Fruit fly (Drosophila melanogaster): Measurements from ENCODE around the gene CG10096.

Gene CG10096

DNA sequence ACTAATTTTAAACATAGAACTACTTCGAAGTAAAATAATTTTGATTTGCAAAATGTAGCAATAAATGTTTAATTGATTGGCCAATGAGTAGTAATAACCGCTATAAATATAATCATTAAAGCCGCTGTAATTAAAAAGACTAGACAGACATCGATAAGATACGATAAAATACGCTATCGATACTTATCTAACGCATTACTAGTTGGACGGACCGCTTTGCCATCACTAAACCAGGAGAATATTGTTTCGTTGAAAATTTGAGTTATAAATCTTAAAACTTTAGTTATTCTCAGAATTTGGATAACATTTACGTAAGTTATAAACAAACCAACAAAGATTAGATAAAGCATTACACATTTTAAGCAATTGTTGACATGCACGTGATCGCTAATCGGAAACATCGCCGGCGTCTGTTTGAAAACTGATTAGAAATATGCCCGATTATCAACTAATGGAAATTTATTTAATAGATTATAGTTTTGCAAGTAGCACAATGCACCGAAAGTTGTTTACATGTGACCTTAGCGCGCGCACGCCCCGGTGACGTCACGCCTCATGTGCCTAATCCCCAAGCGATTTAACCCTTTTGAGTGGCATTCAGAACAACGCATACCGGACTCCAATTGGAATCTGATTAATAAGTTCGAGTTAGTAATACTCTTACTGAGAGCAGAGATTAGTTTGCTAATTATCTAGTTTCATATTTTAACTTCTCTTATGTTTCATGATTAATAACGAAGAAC lies 43.8 kb upstream of the CG10096 start, which contains the start of gene Desat1 (continued):
- TF ChIP-seq tgo (GFP tag; IDR thresholded peaks at IDR 0.05) (no peak), zen (tag; optimal IDR thresholded peaks at IDR 0.05) (peak; percentile 79), prd (optimal IDR thresholded peaks at IDR 0.05) (no peak), prd (GFP tag; IDR thresholded peaks at IDR 0.05) (no peak), wdn (GFP tag; IDR thresholded peaks at IDR 0.05) (no peak), CG7963 (GFP tag; IDR thresholded peaks at IDR 0.05; ENCODE audit: partially characterized antibody) (peak; percentile 88), gro (GFP tag; optimal IDR thresholded peaks at IDR 0.05) (peak; percentile 6), CG9797 (GFP tag; optimal IDR thresholded peaks at IDR 0.05) (no peak), crol (GFP tag; IDR thresholded peaks at IDR 0.05) (no peak), CG4424 (GFP tag; optimal IDR thresholded peaks at IDR 0.05) (no peak), kni (GFP tag; optimal IDR thresholded peaks at IDR 0.05) (no peak), CG34224 (GFP tag; IDR thresholded peaks at IDR 0.05; ENCODE audit: partially characterized antibody) (peak; percentile 94), CG2712 (tag; optimal IDR thresholded peaks at IDR 0.05) (peak; percentile 38), CG9817 (tag; optimal IDR thresholded peaks at IDR 0.05) (no peak), dpn (GFP tag; optimal IDR thresholded peaks at IDR 0.05) (no peak), zen2 (GFP tag; IDR thresholded peaks at IDR 0.05; ENCODE audit: partially characterized antibody) (peak; percentile 88), Taf1 (GFP tag; IDR thresholded peaks at IDR 0.05) (no peak), CTCF (GFP tag; optimal IDR thresholded peaks at IDR 0.05) (peak; percentile 14), CG9215 (GFP tag; IDR thresholded peaks at IDR 0.05) (no peak)

- TF ChIP-seq hb (GFP tag; IDR thresholded peaks at IDR 0.05; ENCODE audit: partially characterized antibody), result no peak
- no peak for TF ChIP-seq prd (optimal IDR thresholded peaks at IDR 0.05)
- TF ChIP-seq prd (GFP tag; IDR thresholded peaks at IDR 0.05), result no peak
- no peak for TF ChIP-seq CG9932 (GFP tag; IDR thresholded peaks at IDR 0.05)
- no peak for TF ChIP-seq Fer1 (GFP tag; optimal IDR thresholded peaks at IDR 0.05)
- no peak for TF ChIP-seq chif (GFP tag; optimal IDR thresholded peaks at IDR 0.05)
- no peak for TF ChIP-seq Atf3 (GFP tag; optimal IDR thresholded peaks at IDR 0.05)
- TF ChIP-seq Sox100B (GFP tag; optimal IDR thresholded peaks at IDR 0.05), result no peak
- TF ChIP-seq CoRest (tag; optimal IDR thresholded peaks at IDR 0.05), result no peak
- no peak for TF ChIP-seq CG10979 (tag; optimal IDR thresholded peaks at IDR 0.05)
- TF ChIP-seq CG11504 (tag; optimal IDR thresholded peaks at IDR 0.05), result no peak
- no peak for TF ChIP-seq Ets65A (GFP tag)
These were observed 43.2 kb upstream of the CG10096 start, which contains the start of the genes CG17207 and CG46427 for dm6 chr3R:12439039-12439400. Gene CG17207, minus strand, starts transcription at chr3R:12439139. Gene CG46427, minus strand, starts transcription at chr3R:12439139.

- TF ChIP-seq mam (GFP tag; optimal IDR thresholded peaks at IDR 0.05), result no peak
- TF ChIP-seq ap (GFP tag; IDR thresholded peaks at IDR 0.05), result no peak
- no peak for TF ChIP-seq Hr3 (GFP tag; optimal IDR thresholded peaks at IDR 0.05)
- TF ChIP-seq Ravus (GFP tag; IDR thresholded peaks at IDR 0.05), result no peak
- TF ChIP-seq Antp (GFP tag; optimal IDR thresholded peaks at IDR 0.05), result no peak
- no peak for TF ChIP-seq sens (GFP tag)
- no peak for TF ChIP-seq Oli (tag; optimal IDR thresholded peaks at IDR 0.05)
- no peak for TF ChIP-seq Camta (GFP tag; optimal IDR thresholded peaks at IDR 0.05)
- no peak for TF ChIP-seq GATAe (GFP tag; conservative IDR thresholded peaks at IDR 0.05)
- no peak for TF ChIP-seq Ets65A (GFP tag)
- TF ChIP-seq CG9727 (GFP tag; optimal IDR thresholded peaks at IDR 0.05), result no peak
- TF ChIP-seq CkIIα-i1 (GFP tag; IDR thresholded peaks at IDR 0.05), result no peak
- TF ChIP-seq sob (GFP tag; IDR thresholded peaks at IDR 0.05), result no peak
- TF ChIP-seq CG16863 (GFP tag; optimal IDR thresholded peaks at IDR 0.05), result no peak
- TF ChIP-seq Stat92E (GFP tag; optimal IDR thresholded peaks at IDR 0.05), result no peak
These were observed 40.2 kb upstream of the CG10096 start, which contains the start of gene Desat2 for dm6 chr3R:12435948-12436347. Gene Desat2, plus strand, starts transcription at chr3R:12436248.
